Fruit fly (Drosophila melanogaster): ENCODE data around the gene shps.
A peak's percentile ranks its signal among the peaks of the same experiment; 100 is the strongest.

DNA sequence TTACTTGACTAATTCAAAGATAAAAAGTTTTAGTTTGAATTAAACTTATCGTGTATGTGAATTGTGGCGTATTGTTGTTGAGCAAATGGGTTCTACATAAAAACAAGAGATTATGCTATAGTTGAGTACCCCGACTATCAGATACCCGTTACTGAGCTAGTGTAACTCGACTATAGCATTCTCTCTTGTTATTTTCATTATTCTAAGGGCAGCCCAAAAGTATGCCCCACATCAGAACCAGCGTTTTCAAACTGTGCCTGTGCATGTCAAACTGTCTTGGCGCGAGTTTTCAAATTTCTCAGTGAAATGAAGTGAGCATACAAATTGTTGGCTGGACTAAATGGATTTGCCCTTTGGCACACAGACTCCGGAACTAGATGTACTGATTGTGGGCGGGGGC, at the start of gene shps:
- TF ChIP-seq Hey (tag; optimal IDR thresholded peaks at IDR 0.05), result no peak
- no peak for TF ChIP-seq Gug (GFP tag; IDR thresholded peaks at IDR 0.05)
- peak; percentile 88 for TF ChIP-seq Opbp (GFP tag; IDR thresholded peaks at IDR 0.05; ENCODE audit: partially characterized antibody)
- no peak for TF ChIP-seq bab2 (GFP tag; optimal IDR thresholded peaks at IDR 0.05)
- TF ChIP-seq CG2129 (GFP tag; IDR thresholded peaks at IDR 0.05; ENCODE audit: partially characterized antibody), result no peak

Data from whole organism, embryonic.